Fruit fly (Drosophila melanogaster): ENCODE measurements around the gene CG33920.
A peak's percentile ranks its signal among the peaks of the same experiment; 100 is the strongest.

The CG33920 gene

dm6 chr3R:31060708-31061625 lies 16.1 kb upstream of the CG33920 start, which contains the start of gene dco (continued):
- TF ChIP-seq Sry-δ (GFP tag; optimal IDR thresholded peaks at IDR 0.05) (peak; percentile 55), CG32772 (GFP tag; IDR thresholded peaks at IDR 0.05) (peak; percentile 92), B-H2 (GFP tag; optimal IDR thresholded peaks at IDR 0.05) (peak; percentile 63), Ets97D (GFP tag; optimal IDR thresholded peaks at IDR 0.05) (peak; percentile 82), CG30020 (tag; optimal IDR thresholded peaks at IDR 0.05) (peak; percentile 18), fd64A (GFP tag; optimal IDR thresholded peaks at IDR 0.05) (no peak), CG2889 (GFP tag; IDR thresholded peaks at IDR 0.05) (peak; percentile 76; the same call in 1 of the 3 replicates), h (optimal IDR thresholded peaks at IDR 0.05) (no peak), H15 (GFP tag; IDR thresholded peaks at IDR 0.05) (peak; percentile 77; the same call in 2 of the 3 replicates), CG15601 (tag; optimal IDR thresholded peaks at IDR 0.05) (no peak), Hsf (GFP tag; optimal IDR thresholded peaks at IDR 0.05) (peak; percentile 79), CG16815 (GFP tag; optimal IDR thresholded peaks at IDR 0.05) (peak; percentile 74), CG11504 (tag; optimal IDR thresholded peaks at IDR 0.05) (peak; percentile 63), CG16813 (GFP tag; IDR thresholded peaks at IDR 0.05; ENCODE audit: partially characterized antibody) (no peak), dan (GFP tag; IDR thresholded peaks at IDR 0.05) (no peak), hkb (optimal IDR thresholded peaks at IDR 0.05) (peak; percentile 90), hkb (GFP tag; IDR thresholded peaks at IDR 0.05) (peak; percentile 64), sna (GFP tag; IDR thresholded peaks at IDR 0.05; ENCODE audit: partially characterized antibody) (no peak), CG14050 (GFP tag; IDR thresholded peaks at IDR 0.05) (peak; percentile 52; the same call in 2 of the 3 replicates), wdn (GFP tag; IDR thresholded peaks at IDR 0.05) (peak; percentile 37; the same call in 1 of the 2 replicates), Hey (tag; optimal IDR thresholded peaks at IDR 0.05) (no peak), HLH4C (GFP tag; IDR thresholded peaks at IDR 0.05; ENCODE audit: partially characterized antibody) (no peak), CG1024 (GFP tag; IDR thresholded peaks at IDR 0.05) (peak; percentile 75), CG6813 (GFP tag; optimal IDR thresholded peaks at IDR 0.05) (peak; percentile 16), gt (GFP tag; IDR thresholded peaks at IDR 0.05) (no peak), nau (GFP tag; optimal IDR thresholded peaks at IDR 0.05) (no peak), MTF-1 (GFP tag; optimal IDR thresholded peaks at IDR 0.05; ENCODE audit: borderline replicate concordance) (peak; percentile 80), en (GFP tag; optimal IDR thresholded peaks at IDR 0.05) (no peak), CG8089 (GFP tag; optimal IDR thresholded peaks at IDR 0.05) (peak; percentile 71), CG11695 (GFP tag; IDR thresholded peaks at IDR 0.05) (0 out of 3 replicates have a peak, but pooled peaks have one; percentile 19), lov (optimal IDR thresholded peaks at IDR 0.05) (no peak), lov (GFP tag; IDR thresholded peaks at IDR 0.05) (peak; percentile 76; the same call in 2 of the 3 replicates), grau (tag; optimal IDR thresholded peaks at IDR 0.05) (peak; percentile 60), CG10321 (GFP tag; IDR thresholded peaks at IDR 0.05) (peak; percentile 96), MESR4 (GFP tag; optimal IDR thresholded peaks at IDR 0.05) (peak; percentile 97), ken (GFP tag; IDR thresholded peaks at IDR 0.05) (peak; percentile 86), CG18476 (GFP tag; optimal IDR thresholded peaks at IDR 0.05) (peak; percentile 9), HLH3B (GFP tag; IDR thresholded peaks at IDR 0.05) (peak; percentile 82), CG6791 (GFP tag; IDR thresholded peaks at IDR 0.05; ENCODE audit: partially characterized antibody) (0 out of 3 replicates have a peak, but pooled peaks have one; percentile 34), her (GFP tag; optimal IDR thresholded peaks at IDR 0.05) (peak; percentile 29), Abd-B (GFP tag; optimal IDR thresholded peaks at IDR 0.05) (peak; percentile 43), Myb (GFP tag; optimal IDR thresholded peaks at IDR 0.05) (peak; percentile 58), toy (GFP tag; IDR thresholded peaks at IDR 0.05) (no peak), kni (GFP tag; optimal IDR thresholded peaks at IDR 0.05) (no peak), CG7372 (GFP tag; IDR thresholded peaks at IDR 0.05) (peak; percentile 27; the same call in 1 of the 2 replicates), CG7357 (GFP tag; IDR thresholded peaks at IDR 0.05) (peak; percentile 61; the same call in 1 of the 3 replicates), bowl (GFP tag; IDR thresholded peaks at IDR 0.05) (peak; percentile 34; the same call in 1 of the 2 replicates), Atf6 (GFP tag; IDR thresholded peaks at IDR 0.05) (peak; percentile 19; the same call in 1 of the 2 replicates), tap (tag; optimal IDR thresholded peaks at IDR 0.05) (no peak)

All from whole organism, embryonic.